Worm (Caenorhabditis elegans) whole organism, L4 larva: ENCODE results near the gene ZK673.6.

Source experiments
- ama-1 ChIP-seq: fragments of 150-350 bp; optimal IDR thresholded peaks from 2 replicates; lab custom pipeline; 2014; ENCODE audit warnings: inconsistent platforms, mixed read lengths
- ceh-28 ChIP-seq: fragments of 150-350 bp; optimal IDR thresholded peaks from 2 replicates; lab custom pipeline; 2014; ENCODE audit warnings: missing biosample characterization, missing genetic modification reagents, missing genetic modification characterization
- ceh-82 ChIP-seq: sonication (generic microtip); optimal IDR thresholded peaks from 2 replicates; lab custom pipeline; 2017; ENCODE audit warnings: missing biosample characterization, missing genetic modification characterization
- dmd-9 ChIP-seq: fragments of 200-800 bp; sonication (Bioruptor generic); IDR thresholded peaks from 2 replicates; pipeline ENCODE4 v1.3.6; 2022; ENCODE audit warnings: missing genetic modification reagents, missing genetic modification characterization, missing compliant biosample characterization
- fkh-10 ChIP-seq: fragments of 150-350 bp; optimal IDR thresholded peaks from 2 replicates; lab custom pipeline; 2014; ENCODE audit warnings: missing biosample characterization, missing genetic modification reagents, missing genetic modification characterization
- hlh-30 ChIP-seq: sonication (generic microtip); optimal IDR thresholded peaks from 2 replicates; lab custom pipeline; 2017; ENCODE audit warnings: antibody characterized with exemption, mild to moderate bottlenecking, missing genetic modification characterization, missing compliant biosample characterization; ENCODE audit not compliant: insufficient read depth
- pqm-1 ChIP-seq: sonication (generic microtip); optimal IDR thresholded peaks from 2 replicates; lab custom pipeline; 2017; ENCODE audit warnings: missing biosample characterization, missing genetic modification characterization
- unc-39 ChIP-seq: sonication (generic microtip); optimal IDR thresholded peaks from 2 replicates; lab custom pipeline; 2017; ENCODE audit warnings: missing biosample characterization, missing genetic modification characterization

DNA sequence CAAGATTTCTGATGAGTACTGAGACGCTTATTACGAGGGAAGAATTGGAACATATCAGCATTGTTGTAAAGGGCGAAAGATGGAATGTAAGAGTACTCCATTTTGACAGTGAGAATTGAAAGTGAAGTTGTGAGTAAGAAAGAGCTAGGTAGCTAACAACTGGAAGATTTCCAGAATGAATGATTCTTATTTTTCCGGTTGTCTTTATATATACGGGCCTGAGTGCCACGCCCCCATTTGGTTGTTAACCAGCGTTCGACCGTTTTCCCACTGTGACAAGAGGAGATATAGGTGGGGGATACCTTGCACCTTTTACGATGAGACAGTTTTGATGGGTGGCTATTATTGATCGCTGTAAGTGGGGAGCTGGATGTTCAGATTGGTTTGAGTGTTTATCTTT lies 7.1 kb upstream of the ZK673.6 start, which contains the start of gene ZK666.1:
- TF ChIP-seq ceh-28 (tag; lab: Kevin White, UChicago) (no peak), ama-1 (lab: Kevin White, UChicago) (no peak), fkh-10 (GFP tag; lab: Kevin White, UChicago) (no peak), dmd-9 (GFP tag; lab: Robert Waterston, UW) (no peak), unc-39 (tag; lab: Kevin White, UChicago) (no peak), hlh-30 (tag; lab: Kevin White, UChicago) (no peak), pqm-1 (no peak), ceh-82 (tag; lab: Kevin White, UChicago) (no peak)
